Worm (Caenorhabditis elegans): ENCODE results near the gene fbxc-45.
"Not testable (repeated sequence)": the region's sequence is repeated elsewhere in the genome, so short reads cannot be mapped to it uniquely, and the experiment has no call there.

Gene fbxc-45

DNA sequence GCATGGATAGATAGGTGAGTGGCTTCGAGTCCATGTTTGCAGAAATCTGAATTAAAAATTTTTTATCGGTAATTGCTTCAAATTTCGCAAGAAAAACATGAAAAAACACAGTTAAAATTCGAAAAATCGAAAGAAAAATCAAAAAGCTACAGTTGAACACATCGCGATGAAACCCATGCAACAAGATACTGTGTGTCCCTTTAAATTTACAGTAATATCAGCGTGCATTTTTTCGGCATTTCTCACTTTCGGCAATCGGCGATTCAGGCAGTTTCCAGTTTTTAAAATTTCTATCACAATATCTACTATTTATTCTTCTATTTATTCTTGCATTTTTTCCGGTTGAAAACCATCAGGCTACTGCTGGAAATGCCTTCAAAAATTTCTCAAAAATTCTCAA lies at the start of gene fbxc-45:
fbxc-45 (minus strand) TSS at position 48 of the 400 bp plus-strand sequence.
- no peak for TF ChIP-seq him-1 (tag; optimal IDR thresholded peaks at IDR 0.05)
- no peak for TF ChIP-seq dao-5 (tag; optimal IDR thresholded peaks at IDR 0.05)
- no peak for TF ChIP-seq W03F9.2 (tag; optimal IDR thresholded peaks at IDR 0.05)

DNA sequence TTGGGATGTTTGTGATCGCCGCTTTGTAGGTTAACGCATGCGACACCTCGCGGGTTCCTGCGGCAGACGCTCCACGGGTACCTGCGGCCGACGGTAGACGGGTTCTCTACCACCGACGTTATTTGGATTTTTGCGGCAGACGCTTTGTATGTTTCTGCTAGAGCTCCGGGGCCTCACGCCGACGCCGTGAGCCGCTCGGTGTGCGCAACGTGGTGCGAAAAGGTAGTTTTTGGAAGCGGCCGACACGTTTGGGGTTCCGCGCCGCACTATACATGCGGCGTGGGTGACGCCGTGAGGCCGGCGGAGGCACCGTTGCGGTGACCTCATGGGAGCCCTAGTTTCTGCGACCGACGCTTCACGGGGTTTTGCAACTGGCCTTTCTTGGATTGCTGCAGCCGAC lies 49.0 kb upstream of the fbxc-45 start:
- TF ChIP-seq W03F9.2 (tag; optimal IDR thresholded peaks at IDR 0.05): no peak
- no peak for TF ChIP-seq him-1 (tag; optimal IDR thresholded peaks at IDR 0.05)
- no peak for TF ChIP-seq dao-5 (tag; optimal IDR thresholded peaks at IDR 0.05)

DNA sequence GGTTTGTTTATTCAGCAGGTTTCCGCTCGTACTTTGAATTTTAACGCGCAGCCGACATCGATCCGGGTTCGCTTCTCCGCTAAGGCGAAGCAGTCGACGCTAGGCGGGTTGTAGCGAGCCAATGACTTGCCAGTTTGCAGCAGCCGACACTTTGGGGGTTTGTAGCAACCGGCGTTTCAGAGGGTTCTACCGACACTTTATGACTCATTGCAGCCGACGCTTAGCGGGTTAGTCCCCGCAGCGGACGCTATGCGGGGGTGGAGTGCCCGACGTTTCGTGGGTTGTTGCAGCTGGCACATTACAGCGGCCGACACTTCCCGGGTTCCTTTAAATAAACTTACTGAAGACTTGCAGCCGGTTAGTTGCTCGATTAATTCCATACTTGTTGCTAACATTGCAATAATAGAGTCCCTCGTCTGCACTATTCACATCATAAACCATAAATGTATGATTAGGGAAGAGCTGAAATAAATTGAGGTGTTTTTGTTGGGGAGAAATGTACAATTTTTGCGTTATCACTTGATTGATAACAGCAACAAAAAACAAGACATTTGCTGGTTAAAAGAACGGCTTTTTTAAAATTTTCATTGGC lies 47.5 kb upstream of the fbxc-45 start, which contains the start of gene Y54G2A.57:
Y54G2A.57 (plus strand) TSS at position 542 of the 592 bp plus-strand sequence.
- TF ChIP-seq W03F9.2 (tag; optimal IDR thresholded peaks at IDR 0.05) (no peak), him-1 (tag; optimal IDR thresholded peaks at IDR 0.05) (no peak), dao-5 (tag; optimal IDR thresholded peaks at IDR 0.05) (no peak)

DNA sequence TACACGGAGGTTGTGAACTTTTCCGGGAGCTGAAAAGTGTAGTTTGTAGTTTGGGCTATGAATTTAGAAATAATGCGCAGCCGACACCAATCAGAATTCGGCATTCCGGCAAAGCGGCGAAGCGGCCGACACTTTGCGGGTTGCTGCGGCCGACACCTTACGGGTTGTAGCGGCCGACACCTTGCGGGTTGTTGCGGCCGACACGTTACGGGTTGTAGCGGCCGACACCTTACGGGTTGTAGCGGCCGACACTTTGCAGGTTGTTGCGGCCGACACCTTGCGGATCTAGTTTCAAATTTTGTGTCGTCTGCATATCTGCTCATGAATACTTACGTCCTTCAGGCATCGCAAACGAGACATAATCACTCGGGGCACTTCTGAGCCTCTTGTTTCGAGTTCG lies 44.8 kb upstream of the fbxc-45 start:
- no peak for TF ChIP-seq him-1 (tag; optimal IDR thresholded peaks at IDR 0.05)

DNA sequence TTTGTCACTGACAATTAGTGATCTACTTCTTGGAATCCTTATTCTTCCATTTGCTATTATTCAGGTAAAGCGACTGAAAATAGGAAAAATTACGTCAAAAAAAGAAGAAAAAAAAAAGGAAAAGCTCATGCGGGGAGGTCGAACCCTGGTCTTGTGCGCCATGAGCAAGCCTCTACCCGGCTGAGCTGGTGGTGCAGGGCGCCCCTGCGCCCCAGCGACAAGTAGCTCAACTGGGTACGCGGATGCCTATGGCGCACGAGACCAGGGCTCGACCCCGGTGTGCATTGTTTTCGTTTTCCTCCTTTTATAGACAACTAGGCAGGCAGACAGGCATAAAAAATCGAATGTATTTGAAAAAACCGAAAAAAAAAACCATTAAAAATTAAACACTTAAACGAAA lies 38.2 kb upstream of the fbxc-45 start:
- TF ChIP-seq him-1 (tag; optimal IDR thresholded peaks at IDR 0.05): no peak
- no peak for TF ChIP-seq W03F9.2 (tag; optimal IDR thresholded peaks at IDR 0.05)
- no peak for TF ChIP-seq dao-5 (tag; optimal IDR thresholded peaks at IDR 0.05)

DNA sequence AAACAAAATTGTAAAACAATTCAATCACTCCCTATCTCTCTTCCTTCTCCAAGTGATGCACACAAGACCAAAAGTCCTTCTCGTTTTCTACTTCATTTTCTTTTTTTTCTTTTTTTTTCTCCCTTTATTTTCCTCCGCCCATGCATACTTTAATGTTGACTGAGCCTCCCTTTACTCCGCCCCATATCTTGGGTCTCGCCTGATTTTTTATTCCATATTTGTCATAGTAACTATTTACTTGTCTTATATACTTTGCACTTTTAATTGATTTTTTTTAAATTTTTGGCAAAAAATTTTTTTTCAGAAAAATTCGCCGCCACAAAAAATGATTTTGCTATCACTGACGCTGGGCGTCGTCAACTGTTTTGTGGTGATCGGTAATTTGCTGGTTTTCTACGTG lies 37.8 kb upstream of the fbxc-45 start, which contains the start of gene ser-6:
ser-6 (plus strand) TSS at position 301 of the 400 bp plus-strand sequence.
- TF ChIP-seq dao-5 (tag; optimal IDR thresholded peaks at IDR 0.05) (no peak), W03F9.2 (tag; optimal IDR thresholded peaks at IDR 0.05) (no peak), him-1 (tag; optimal IDR thresholded peaks at IDR 0.05) (no peak)

DNA sequence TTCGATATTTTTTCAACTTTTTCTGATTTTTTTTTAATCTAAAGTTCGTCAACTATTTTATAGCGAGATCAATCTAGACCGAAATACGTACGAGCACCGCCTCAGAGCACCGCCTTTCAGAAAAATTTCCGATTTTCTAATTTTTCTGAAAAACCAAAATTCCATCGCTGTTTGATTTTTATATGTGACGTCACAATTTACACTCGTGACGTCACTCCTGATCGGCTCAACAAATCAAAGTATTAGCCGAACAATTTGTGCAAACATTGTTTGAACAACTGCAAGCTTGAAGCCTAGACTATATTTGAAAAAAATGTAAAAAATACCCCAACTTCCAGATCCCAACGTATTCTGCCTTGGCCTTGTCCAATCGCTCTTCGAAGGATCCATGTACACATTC lies 13.2 kb upstream of the fbxc-45 start:
- no peak for TF ChIP-seq him-1 (tag; optimal IDR thresholded peaks at IDR 0.05)
- no peak for TF ChIP-seq W03F9.2 (tag; optimal IDR thresholded peaks at IDR 0.05)
- no peak for TF ChIP-seq dao-5 (tag; optimal IDR thresholded peaks at IDR 0.05)

DNA sequence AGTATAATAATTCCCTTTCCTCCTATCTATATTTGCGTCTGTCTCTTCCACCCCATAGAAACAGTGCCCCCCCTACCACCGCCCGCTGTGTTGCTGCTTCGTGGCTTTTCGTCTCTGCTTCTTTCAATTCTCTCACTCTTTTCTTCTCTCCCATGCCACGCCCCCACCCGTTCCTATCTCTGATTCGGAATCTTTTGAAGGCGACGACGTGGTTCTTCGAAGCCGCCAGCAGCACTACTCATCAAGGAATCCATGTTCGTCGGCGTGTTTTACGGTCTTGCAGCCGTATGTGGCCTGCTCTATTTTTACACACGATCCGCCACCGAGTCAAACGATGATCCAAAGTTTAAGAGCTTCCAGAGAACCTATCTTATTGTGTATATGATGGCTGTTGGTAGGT lies 9.2 kb upstream of the fbxc-45 start, which contains the start of gene samt-1:
samt-1 (plus strand) TSS at position 176 of the 400 bp plus-strand sequence.
- TF ChIP-seq him-1 (tag; optimal IDR thresholded peaks at IDR 0.05): no peak
- no peak for TF ChIP-seq W03F9.2 (tag; optimal IDR thresholded peaks at IDR 0.05)
- no peak for TF ChIP-seq dao-5 (tag; optimal IDR thresholded peaks at IDR 0.05)

DNA sequence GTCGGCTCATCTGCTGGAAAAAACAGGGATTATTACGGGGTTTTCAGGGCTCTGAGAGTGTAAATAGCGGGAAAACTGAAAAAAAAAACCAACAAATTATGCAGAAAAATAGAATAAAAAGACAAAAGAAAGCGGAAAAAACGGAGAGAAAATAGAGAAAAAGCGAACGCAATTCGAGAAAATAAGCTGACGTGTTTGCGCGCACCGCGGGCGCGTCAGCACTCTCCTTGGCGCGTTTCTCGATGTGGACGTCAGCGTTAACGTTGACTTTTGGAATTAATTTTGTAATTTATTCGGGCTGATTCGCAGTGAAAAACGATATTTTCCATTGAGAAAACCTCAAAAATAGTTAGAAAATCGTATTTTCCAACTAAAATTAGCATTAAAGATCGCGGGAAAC lies 6.4 kb upstream of the fbxc-45 start, which contains the start of gene manf-1:
manf-1 (minus strand) TSS at position 13 of the 400 bp plus-strand sequence.
- TF ChIP-seq W03F9.2 (tag; optimal IDR thresholded peaks at IDR 0.05) (peak; percentile 71), dao-5 (tag; optimal IDR thresholded peaks at IDR 0.05) (no peak), him-1 (tag; optimal IDR thresholded peaks at IDR 0.05) (no peak)

DNA sequence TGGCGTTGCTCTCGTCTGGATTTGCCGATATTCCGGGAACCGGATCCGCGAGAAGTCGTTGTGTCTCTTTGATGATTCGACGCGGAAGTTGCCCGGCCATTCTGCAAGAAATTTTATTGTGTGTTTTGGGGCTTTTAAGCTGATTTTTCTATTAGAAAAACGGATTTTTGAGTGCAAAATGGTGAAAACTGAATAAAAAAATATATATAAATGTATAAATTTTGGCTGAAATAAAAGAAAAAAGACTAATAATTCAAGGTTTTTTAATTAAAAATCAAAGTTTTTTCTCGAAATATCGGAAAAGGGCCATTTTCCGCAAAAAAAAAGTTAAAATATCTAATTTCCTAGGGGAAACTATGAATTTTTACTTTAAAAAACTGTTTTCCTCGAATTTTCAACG lies 3.5 kb upstream of the fbxc-45 start, which contains the start of gene ubc-13:
ubc-13 (minus strand) TSS at position 101 of the 400 bp plus-strand sequence.
- TF ChIP-seq him-1 (tag; optimal IDR thresholded peaks at IDR 0.05): no peak

DNA sequence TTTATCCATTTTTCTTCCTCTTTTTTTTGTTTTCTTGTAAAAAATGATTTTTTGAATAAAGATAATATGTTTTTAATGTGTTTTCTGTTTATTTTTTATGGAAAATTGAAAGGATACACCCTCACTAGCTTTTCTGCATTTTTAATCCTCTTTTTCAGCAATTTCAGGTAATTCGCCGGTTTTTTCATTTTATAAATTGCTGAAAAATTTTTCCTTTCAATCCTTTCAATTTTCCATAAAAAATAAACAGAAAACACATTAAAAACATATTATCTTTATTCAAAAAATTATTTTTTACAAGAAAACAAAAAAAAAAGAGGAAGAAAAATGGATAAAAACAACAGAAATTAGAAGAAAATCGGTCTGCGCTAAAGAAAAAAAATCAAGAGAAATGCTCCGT lies 4.3 kb downstream of the fbxc-45 start, which contains the start of gene Y54G2A.50:
Y54G2A.50 (plus strand) TSS at position 301 of the 400 bp plus-strand sequence.
- not testable (repeated sequence) for TF ChIP-seq him-1, W03F9.2, dao-5 (tag; optimal IDR thresholded peaks at IDR 0.05)

DNA sequence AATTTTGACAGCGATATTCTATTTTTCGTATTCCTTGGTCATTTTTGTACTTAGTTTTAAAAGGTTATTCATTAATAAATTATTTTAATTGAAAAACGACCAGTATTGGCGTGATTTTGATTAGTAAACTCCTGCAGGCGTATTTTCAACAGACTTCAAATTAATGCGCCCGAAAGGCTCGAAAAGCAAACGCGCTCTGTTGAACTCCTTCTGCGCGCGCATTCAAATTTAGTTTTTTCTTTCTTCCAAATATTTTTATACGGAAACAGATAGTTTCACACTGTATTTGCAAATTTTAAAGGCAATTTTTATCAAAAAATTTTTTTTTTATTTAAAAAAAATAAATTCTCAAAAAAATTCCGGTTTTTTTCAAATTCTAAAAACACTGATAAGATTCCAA lies 6.0 kb downstream of the fbxc-45 start:
- no peak for TF ChIP-seq W03F9.2 (tag; optimal IDR thresholded peaks at IDR 0.05)
- TF ChIP-seq dao-5 (tag; optimal IDR thresholded peaks at IDR 0.05): no peak
- TF ChIP-seq him-1 (tag; optimal IDR thresholded peaks at IDR 0.05): no peak

DNA sequence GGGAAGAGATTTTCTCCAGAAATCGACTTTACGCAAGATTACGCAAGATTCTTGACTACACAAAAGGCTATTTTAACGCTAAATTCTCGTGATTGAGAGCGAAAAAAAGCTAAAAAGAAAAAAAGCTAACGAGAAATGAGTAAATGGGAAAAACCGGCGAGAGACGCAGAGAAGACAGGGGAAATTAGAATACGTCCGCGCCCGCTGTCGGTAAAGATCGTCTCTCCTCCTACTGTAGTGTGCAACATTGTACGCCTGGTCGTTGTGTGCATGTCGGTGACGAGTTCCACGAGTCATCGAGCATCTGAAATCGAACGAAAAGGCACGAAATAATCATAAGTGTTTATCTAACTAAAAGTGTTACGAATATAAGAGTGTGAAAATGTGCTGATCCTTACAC lies 7.5 kb downstream of the fbxc-45 start:
- TF ChIP-seq W03F9.2 (tag; optimal IDR thresholded peaks at IDR 0.05): no peak

DNA sequence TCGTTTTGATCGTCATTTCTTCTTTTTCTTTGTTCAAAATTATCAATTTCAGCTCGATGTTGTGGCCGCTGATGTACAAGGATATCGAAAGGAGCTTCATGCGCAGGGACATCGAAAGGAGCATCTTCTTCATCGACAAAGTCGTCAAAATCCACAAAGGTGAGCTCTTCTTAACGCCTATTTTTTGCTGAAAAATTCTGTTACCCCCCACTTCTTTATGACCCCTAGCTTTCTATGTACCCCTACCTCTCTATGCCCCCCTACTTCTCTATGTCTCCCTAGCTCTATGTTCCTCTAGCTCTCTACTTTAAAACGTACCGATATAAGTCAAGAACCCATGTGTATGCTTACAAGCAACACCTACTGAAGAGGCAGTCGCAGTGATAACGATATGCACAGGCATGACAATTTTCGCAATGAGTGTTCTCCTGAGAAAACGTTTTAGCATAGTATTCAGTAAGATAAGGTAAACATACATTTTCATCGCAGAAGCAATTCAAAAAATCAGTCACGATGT lies 24.3 kb downstream of the fbxc-45 start, which contains the start of gene Y54G2A.36:
Y54G2A.36 (plus strand) TSS at position 51 of the 517 bp plus-strand sequence.
- no peak for TF ChIP-seq dao-5 (tag; optimal IDR thresholded peaks at IDR 0.05)
- TF ChIP-seq W03F9.2 (tag; optimal IDR thresholded peaks at IDR 0.05): no peak
- TF ChIP-seq him-1 (tag; optimal IDR thresholded peaks at IDR 0.05): no peak

DNA sequence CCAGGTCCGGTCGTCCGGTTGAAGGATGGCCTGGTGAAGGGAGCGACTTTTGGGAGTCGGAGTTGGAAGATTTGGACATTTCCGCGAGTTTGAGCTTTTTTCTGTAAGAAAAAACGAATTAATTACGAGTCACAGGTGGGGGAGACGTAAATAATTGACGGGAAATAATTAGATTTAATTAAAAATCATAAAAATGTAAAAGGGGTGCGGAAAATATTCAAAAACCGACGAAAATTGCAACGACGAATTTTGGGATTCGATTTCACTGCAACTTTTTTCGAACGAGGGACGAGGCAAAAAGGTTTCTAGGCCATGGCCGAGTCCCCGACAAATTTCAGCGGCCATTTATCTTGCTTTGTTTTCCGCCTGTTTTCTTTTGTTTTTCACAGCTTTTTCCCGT lies 27.4 kb downstream of the fbxc-45 start, which contains the start of gene Y54G2A.19:
Y54G2A.19 (minus strand) TSS at position 101 of the 400 bp plus-strand sequence.
- not testable (repeated sequence) for TF ChIP-seq W03F9.2, dao-5, him-1 (tag; optimal IDR thresholded peaks at IDR 0.05)

Measured in whole organism, L4/young adult.